Fruit fly (Drosophila melanogaster): Measurements from ENCODE around the gene SLIRP2.

Gene SLIRP2

dm6 chr3R:8659200-8659897 is 8.5 kb downstream of the SLIRP2 start (continued):
- TF ChIP-seq dmrt11E (tag; optimal IDR thresholded peaks at IDR 0.05), result peak; percentile 11
- no peak for TF ChIP-seq usp (GFP tag; optimal IDR thresholded peaks at IDR 0.05)
- peak; percentile 23; the same call in 1 of the 2 replicates for TF ChIP-seq lmd (GFP tag; IDR thresholded peaks at IDR 0.05)
- peak; percentile 72 for TF ChIP-seq chm (GFP tag; IDR thresholded peaks at IDR 0.05)
- peak in 1 of 2 experiments; percentile 4 for TF ChIP-seq Hr78 (GFP tag; optimal IDR thresholded peaks at IDR 0.05)
- no peak for TF ChIP-seq Ravus (GFP tag; IDR thresholded peaks at IDR 0.05)
- TF ChIP-seq gsb-n (tag; optimal IDR thresholded peaks at IDR 0.05), result peak; percentile 55
- TF ChIP-seq CG17568 (GFP tag; optimal IDR thresholded peaks at IDR 0.05), result no peak
- peak; percentile 52 for TF ChIP-seq CG17359 (tag; optimal IDR thresholded peaks at IDR 0.05)
- peak; percentile 59 for TF ChIP-seq CG15601 (tag; optimal IDR thresholded peaks at IDR 0.05)
- TF ChIP-seq CG16815 (GFP tag; optimal IDR thresholded peaks at IDR 0.05), result no peak
- TF ChIP-seq ara (GFP tag; IDR thresholded peaks at IDR 0.05), result no peak
- peak; percentile 78 for TF ChIP-seq CG34376 (GFP tag; optimal IDR thresholded peaks at IDR 0.05)
- TF ChIP-seq Bdp1 (GFP tag; optimal IDR thresholded peaks at IDR 0.05), result no peak
- peak; percentile 75; the same call in 2 of the 3 replicates for TF ChIP-seq zfh1 (GFP tag; IDR thresholded peaks at IDR 0.05)
- no peak for TF ChIP-seq ap (GFP tag; IDR thresholded peaks at IDR 0.05)
- peak; percentile 32 for TF ChIP-seq Six4 (GFP tag; optimal IDR thresholded peaks at IDR 0.05)
- peak; percentile 64 to 93 for TF ChIP-seq Pdp1 (GFP tag; optimal IDR thresholded peaks at IDR 0.05)
- TF ChIP-seq Gsc (GFP tag; IDR thresholded peaks at IDR 0.05), result no peak
- peak; percentile 10 for TF ChIP-seq Vsx1 (GFP tag; optimal IDR thresholded peaks at IDR 0.05)
- peak; percentile 71 for TF ChIP-seq CG32532 (GFP tag; IDR thresholded peaks at IDR 0.05)
- TF ChIP-seq Nf-YA (GFP tag; IDR thresholded peaks at IDR 0.05), result peak; percentile 40; the same call in 1 of the 2 replicates
- peak; percentile 76 for TF ChIP-seq Deaf1 (tag; optimal IDR thresholded peaks at IDR 0.05)
- TF ChIP-seq al (GFP tag; IDR thresholded peaks at IDR 0.05), result no peak
- no peak for TF ChIP-seq CG18011 (GFP tag; optimal IDR thresholded peaks at IDR 0.05)
- peak; percentile 64 for TF ChIP-seq slbo (GFP tag; IDR thresholded peaks at IDR 0.05)
- TF ChIP-seq CG6175 (GFP tag; IDR thresholded peaks at IDR 0.05), result peak; percentile 62; the same call in 1 of the 3 replicates
- TF ChIP-seq Hr39 (optimal IDR thresholded peaks at IDR 0.05), result no peak
- TF ChIP-seq sens (GFP tag), result peak; percentile 92
- no peak for TF ChIP-seq CG4854 (GFP tag; optimal IDR thresholded peaks at IDR 0.05)
- no peak for TF ChIP-seq CG7963 (GFP tag; IDR thresholded peaks at IDR 0.05; ENCODE audit: partially characterized antibody)
- TF ChIP-seq MTF-1 (GFP tag; optimal IDR thresholded peaks at IDR 0.05; ENCODE audit: borderline replicate concordance), result peak; percentile 62
- peak; percentile 37 for TF ChIP-seq CG4282 (GFP tag; optimal IDR thresholded peaks at IDR 0.05)
- TF ChIP-seq CG2120 (GFP tag; optimal IDR thresholded peaks at IDR 0.05), result peak; percentile 74
- TF ChIP-seq pan (optimal IDR thresholded peaks at IDR 0.05), result no peak
- TF ChIP-seq pan (GFP tag; optimal IDR thresholded peaks at IDR 0.05 in 1 of 2, IDR thresholded peaks at IDR 0.05 in 1 of 2), result no peak
- peak; percentile 26 to 34 for TF ChIP-seq Trl (optimal IDR thresholded peaks at IDR 0.05)
- peak; percentile 53 for TF ChIP-seq Trl (GFP tag; optimal IDR thresholded peaks at IDR 0.05)
- no peak for TF ChIP-seq CG16813 (GFP tag; IDR thresholded peaks at IDR 0.05; ENCODE audit: partially characterized antibody)
- no peak for TF ChIP-seq ro (GFP tag; IDR thresholded peaks at IDR 0.05)
- TF ChIP-seq Camta (GFP tag; optimal IDR thresholded peaks at IDR 0.05), result peak; percentile 64
- no peak for TF ChIP-seq CG6765 (GFP tag; optimal IDR thresholded peaks at IDR 0.05)
- TF ChIP-seq nmo (GFP tag; optimal IDR thresholded peaks at IDR 0.05), result peak; percentile 45
- peak; percentile 78 for TF ChIP-seq CG12659 (GFP tag; optimal IDR thresholded peaks at IDR 0.05)
- TF ChIP-seq CG17186 (GFP tag; optimal IDR thresholded peaks at IDR 0.05), result no peak
- peak; percentile 73 for TF ChIP-seq twi (tag; optimal IDR thresholded peaks at IDR 0.05)
- TF ChIP-seq CG31224 (GFP tag; IDR thresholded peaks at IDR 0.05), result peak; percentile 36; the same call in 1 of the 2 replicates
- TF ChIP-seq CG10321 (GFP tag; IDR thresholded peaks at IDR 0.05), result peak; percentile 85
- TF ChIP-seq Dll (GFP tag; IDR thresholded peaks at IDR 0.05; ENCODE audit: partially characterized antibody), result no peak
- TF ChIP-seq otp (GFP tag; IDR thresholded peaks at IDR 0.05), result peak; percentile 37; the same call in 1 of the 3 replicates

Data from whole organism, embryonic.